Fruit fly (Drosophila melanogaster) whole organism, pupa: ENCODE measurements around the gene Act5C.

Experiments used
- CG32121 ChIP-seq: fragments of 200-800 bp; sonication (Bioruptor generic); IDR thresholded peaks from 2 replicates; pipeline ENCODE4 v1.3.6; 2022; ENCODE audit warnings: missing biosample characterization, missing genetic modification characterization
- CG4496 ChIP-seq: fragments of 200-800 bp; sonication (Bioruptor generic); IDR thresholded peaks from 3 replicates; pipeline ENCODE4 v1.3.6; 2022; ENCODE audit warnings: missing biosample characterization, missing genetic modification characterization
- Pif1B ChIP-seq: fragments of 200-800 bp; sonication (Bioruptor generic); optimal IDR thresholded peaks from 3 replicates; lab custom pipeline; 2016; ENCODE audit warnings: missing biosample characterization, missing genetic modification characterization

dm6 chrX:5947870-5948498 is 47.3 kb downstream of the Act5C start, which contains the start of gene CG6041:
- no peak for TF ChIP-seq CG4496 (GFP tag; lab: Robert Waterston, UW)
- TF ChIP-seq Pif1B: no peak
- no peak for TF ChIP-seq CG32121 (GFP tag; lab: Robert Waterston, UW)
